Worm (Caenorhabditis elegans) whole organism, L3 larva: ENCODE results near the gene T10D4.15.

Experiments
- R02D3.7 ChIP-seq: fragments of 150-350 bp; optimal IDR thresholded peaks from 2 replicates; lab custom pipeline; 2014; ENCODE audit warnings: missing biosample characterization, missing genetic modification characterization
- ama-1 ChIP-seq: fragments of 150-350 bp; optimal IDR thresholded peaks from 2 replicates; lab custom pipeline; 2018
- ceh-9 ChIP-seq: sonication (generic microtip); optimal IDR thresholded peaks from 2 replicates; lab custom pipeline; 2018; ENCODE audit warnings: missing biosample characterization, missing genetic modification characterization
- daf-12 ChIP-seq: fragments of 150-350 bp; optimal IDR thresholded peaks from 2 replicates; lab custom pipeline; 2014; ENCODE audit warnings: missing biosample characterization, missing genetic modification reagents, missing genetic modification characterization
- egl-5 ChIP-seq: fragments of 150-350 bp; optimal IDR thresholded peaks from 2 replicates; lab custom pipeline; 2017; ENCODE audit warnings: missing biosample characterization, missing genetic modification reagents, missing genetic modification characterization, inconsistent platforms
- elt-1 ChIP-seq: fragments of 150-350 bp; optimal IDR thresholded peaks from 2 replicates; lab custom pipeline; 2014; ENCODE audit warnings: missing biosample characterization, missing genetic modification characterization
- elt-2 ChIP-seq: sonication (generic microtip); optimal IDR thresholded peaks from 2 replicates; lab custom pipeline; 2016; ENCODE audit warnings: missing genetic modification reagents, mild to moderate bottlenecking, missing genetic modification characterization, missing compliant biosample characterization
- eor-1 ChIP-seq, 2 experiments: fragments of 150-350 bp; optimal IDR thresholded peaks; 2 replicates each; lab custom pipeline; 2014 to 2018; ENCODE audit warnings: missing biosample characterization in 2 of 2, missing genetic modification characterization in 2 of 2
- fkh-2 ChIP-seq: fragments of 150-350 bp; optimal IDR thresholded peaks from 2 replicates; lab custom pipeline; 2014; ENCODE audit warnings: missing biosample characterization, missing genetic modification reagents, missing genetic modification characterization
- hmg-11 ChIP-seq: sonication (generic microtip); optimal IDR thresholded peaks from 2 replicates; lab custom pipeline; 2016; ENCODE audit warnings: missing genetic modification characterization, missing compliant biosample characterization
- jun-1 ChIP-seq: fragments of 150-350 bp; optimal IDR thresholded peaks from 2 replicates; lab custom pipeline; 2014; ENCODE audit warnings: missing biosample characterization, missing genetic modification reagents, missing genetic modification characterization
- lin-15B ChIP-seq: fragments of 150-350 bp; optimal IDR thresholded peaks from 2 replicates; lab custom pipeline; 2014; ENCODE audit warnings: missing biosample characterization, missing genetic modification characterization
- lin-39 ChIP-seq: fragments of 150-350 bp; optimal IDR thresholded peaks from 2 replicates; lab custom pipeline; 2018; ENCODE audit warnings: missing biosample characterization, missing genetic modification reagents, missing genetic modification characterization
- mml-1 ChIP-seq: fragments of 150-350 bp; sonication (generic microtip); optimal IDR thresholded peaks from 3 replicates; lab custom pipeline; 2014; ENCODE audit warnings: missing biosample characterization, missing genetic modification characterization
- nfya-1 ChIP-seq: sonication (generic microtip); optimal IDR thresholded peaks from 2 replicates; lab custom pipeline; 2017; ENCODE audit warnings: missing genetic modification characterization, mild to moderate bottlenecking, missing compliant biosample characterization, antibody characterized with exemption, moderate library complexity; ENCODE audit not compliant: insufficient read depth
- nhr-11 ChIP-seq: fragments of 150-350 bp; optimal IDR thresholded peaks from 2 replicates; lab custom pipeline; 2014; ENCODE audit warnings: missing biosample characterization, missing genetic modification characterization
- nhr-12 ChIP-seq: fragments of 150-350 bp; optimal IDR thresholded peaks from 2 replicates; lab custom pipeline; 2014; ENCODE audit warnings: missing biosample characterization, missing genetic modification characterization
- nhr-23 ChIP-seq: fragments of 150-350 bp; optimal IDR thresholded peaks from 2 replicates; lab custom pipeline; 2014; ENCODE audit warnings: missing biosample characterization, missing genetic modification reagents, missing genetic modification characterization
- nhr-237 ChIP-seq: fragments of 150-350 bp; optimal IDR thresholded peaks from 2 replicates; lab custom pipeline; 2014; ENCODE audit warnings: missing biosample characterization, missing genetic modification characterization
- nhr-25 ChIP-seq: sonication (generic microtip); optimal IDR thresholded peaks from 2 replicates; lab custom pipeline; 2017; ENCODE audit warnings: missing biosample characterization, missing genetic modification characterization
- nhr-28 ChIP-seq: fragments of 150-350 bp; optimal IDR thresholded peaks from 2 replicates; lab custom pipeline; 2014; ENCODE audit warnings: missing biosample characterization, missing genetic modification characterization
- nhr-43 ChIP-seq: sonication (generic microtip); optimal IDR thresholded peaks from 2 replicates; lab custom pipeline; 2016; ENCODE audit warnings: mild to moderate bottlenecking, missing genetic modification characterization, missing compliant biosample characterization; ENCODE audit not compliant: poor library complexity, severe bottlenecking
- nhr-76 ChIP-seq: fragments of 150-350 bp; sonication (generic microtip); optimal IDR thresholded peaks from 5 replicates; lab custom pipeline; 2014; ENCODE audit warnings: missing biosample characterization, missing genetic modification characterization
- pha-4 ChIP-seq: fragments of 150-350 bp; optimal IDR thresholded peaks from 2 replicates; lab custom pipeline; 2014; ENCODE audit warnings: missing biosample characterization, missing genetic modification reagents, missing genetic modification characterization
- skn-1 ChIP-seq: fragments of 150-350 bp; optimal IDR thresholded peaks from 2 replicates; lab custom pipeline; 2014; ENCODE audit warnings: missing biosample characterization, missing genetic modification characterization
- snpc-4 ChIP-seq: fragments of 150-350 bp; optimal IDR thresholded peaks from 2 replicates; lab custom pipeline; 2014; ENCODE audit warnings: missing biosample characterization, missing genetic modification characterization
- tbx-2 ChIP-seq: sonication (generic microtip); optimal IDR thresholded peaks from 2 replicates; lab custom pipeline; 2016; ENCODE audit warnings: mild to moderate bottlenecking, missing genetic modification characterization, missing compliant biosample characterization
- unc-39 ChIP-seq: sonication (generic microtip); optimal IDR thresholded peaks from 4 replicates; lab custom pipeline; 2017; ENCODE audit warnings: missing biosample characterization, missing genetic modification characterization
- unc-62 ChIP-seq: fragments of 150-350 bp; sonication (generic microtip); optimal IDR thresholded peaks from 4 replicates; lab custom pipeline; 2014; ENCODE audit warnings: missing biosample characterization, missing genetic modification reagents, missing genetic modification characterization
- zag-1 ChIP-seq: fragments of 150-350 bp; optimal IDR thresholded peaks from 2 replicates; lab custom pipeline; 2014; ENCODE audit warnings: missing biosample characterization, missing genetic modification characterization

T10D4.15 gene

DNA sequence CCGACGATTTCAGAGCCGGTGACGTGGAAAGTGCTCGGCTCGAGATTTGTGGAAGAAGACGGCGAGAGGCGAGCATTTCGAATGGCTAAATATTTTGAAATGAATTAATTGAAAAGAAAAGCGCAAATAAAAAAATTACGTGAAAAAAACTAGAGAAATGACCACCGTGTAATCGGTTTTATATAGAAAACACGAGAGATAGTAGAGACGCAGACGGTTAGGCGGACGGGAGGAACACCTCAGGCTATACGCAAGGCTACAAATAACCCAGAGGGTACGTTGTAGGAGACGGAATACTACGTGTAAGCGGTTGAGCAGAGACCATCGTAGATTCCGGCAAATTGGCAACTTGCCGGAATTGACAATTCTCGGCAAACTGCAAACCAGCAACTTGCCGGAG is 34.8 kb upstream of the T10D4.15 start, which contains the start of gene Y25C1A.13:
TSS of gene Y25C1A.13 (minus strand) at position 101 of the 400 bp plus-strand sequence.
- TF ChIP-seq elt-1 (no peak), jun-1 (no peak), elt-2 (tag; lab: Kevin White, UChicago) (peak; percentile 1)

DNA sequence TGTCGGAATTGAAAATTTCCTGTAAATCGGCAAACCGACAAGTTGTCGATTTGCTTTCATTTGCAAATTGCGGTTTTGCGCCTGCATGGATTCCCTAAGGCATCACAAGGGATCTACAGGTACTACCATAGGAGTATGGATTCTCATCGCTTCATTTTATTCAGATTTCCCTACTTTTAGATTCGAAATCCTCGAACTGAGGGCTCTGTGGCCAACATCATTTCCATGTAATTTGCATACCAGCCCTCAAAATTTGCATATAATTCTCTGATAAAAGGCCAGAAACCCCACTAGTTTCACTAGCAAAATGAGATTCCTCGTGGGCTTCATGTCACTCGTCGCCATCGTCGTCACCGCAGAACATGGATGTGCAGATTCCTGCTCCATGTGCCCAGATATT is 33.6 kb upstream of the T10D4.15 start, which contains the start of gene Y25C1A.2:
TSS of gene Y25C1A.2 (plus strand) at position 301 of the 400 bp plus-strand sequence.
- TF ChIP-seq lin-39 (tag; lab: Kevin White, UChicago) (no peak), egl-5 (tag; lab: Kevin White, UChicago) (no peak), unc-62 (GFP tag; lab: Kevin White, UChicago) (no peak), nhr-76 (tag; lab: Kevin White, UChicago) (no peak), nhr-28 (no peak), nhr-23 (no peak), nfya-1 (tag; lab: Kevin White, UChicago) (no peak), ama-1 (lab: Kevin White, UChicago) (no peak), hmg-11 (no peak), nhr-11 (no peak), nhr-237 (no peak), snpc-4 (tag; lab: Kevin White, UChicago) (no peak), eor-1 (tag; optimal IDR thresholded peaks at IDR 0.05; lab: Kevin White, UChicago) (no peak)

DNA sequence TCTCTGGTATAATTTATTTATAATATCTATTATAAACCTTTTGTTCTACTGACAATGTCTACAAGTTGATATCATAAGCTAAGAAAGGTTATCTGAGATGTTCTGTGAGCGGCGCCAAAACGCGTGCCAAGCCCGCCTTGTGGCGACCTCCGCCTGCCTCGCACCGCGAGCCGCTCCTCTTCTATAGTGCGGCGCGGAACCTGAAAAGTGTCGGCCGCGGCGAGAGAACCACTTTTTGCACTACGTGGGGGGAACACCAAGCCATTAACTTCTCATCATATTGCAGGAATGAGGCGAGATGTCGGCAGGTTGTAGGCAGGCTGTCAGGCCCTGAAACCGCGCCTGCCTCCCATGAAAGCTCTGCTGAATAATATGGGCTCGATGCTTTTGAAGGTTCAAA is 32.7 kb upstream of the T10D4.15 start:
- TF ChIP-seq nhr-237 = no peak
- no peak for TF ChIP-seq zag-1 (tag; lab: Kevin White, UChicago)
- peak; percentile 32 for TF ChIP-seq snpc-4 (tag; lab: Kevin White, UChicago)

DNA sequence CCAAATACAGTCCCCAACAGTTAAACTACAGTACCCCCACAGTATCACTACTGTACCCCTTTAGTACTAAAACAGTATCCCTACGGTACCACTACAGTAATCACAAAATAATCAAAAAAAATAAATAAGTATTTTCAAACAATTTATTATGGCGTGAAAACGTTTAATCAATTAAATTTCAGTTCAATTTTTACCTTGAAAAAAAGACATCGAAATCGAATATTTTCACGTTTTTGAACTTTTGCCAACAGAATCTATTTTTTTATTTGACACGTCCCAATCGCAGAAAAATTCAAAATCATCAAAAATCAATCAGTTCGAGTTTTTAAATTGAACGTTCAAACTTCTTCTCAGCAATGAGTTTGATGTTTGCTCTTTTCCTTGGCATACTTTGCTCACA is 32.0 kb upstream of the T10D4.15 start, which contains the start of gene clec-123:
TSS of gene clec-123 (plus strand) at position 301 of the 400 bp plus-strand sequence.
- no peak for TF ChIP-seq unc-39 (tag; lab: Kevin White, UChicago)
- no peak for TF ChIP-seq R02D3.7 (tag; lab: Kevin White, UChicago)
- no peak for TF ChIP-seq egl-5 (tag; lab: Kevin White, UChicago)

DNA sequence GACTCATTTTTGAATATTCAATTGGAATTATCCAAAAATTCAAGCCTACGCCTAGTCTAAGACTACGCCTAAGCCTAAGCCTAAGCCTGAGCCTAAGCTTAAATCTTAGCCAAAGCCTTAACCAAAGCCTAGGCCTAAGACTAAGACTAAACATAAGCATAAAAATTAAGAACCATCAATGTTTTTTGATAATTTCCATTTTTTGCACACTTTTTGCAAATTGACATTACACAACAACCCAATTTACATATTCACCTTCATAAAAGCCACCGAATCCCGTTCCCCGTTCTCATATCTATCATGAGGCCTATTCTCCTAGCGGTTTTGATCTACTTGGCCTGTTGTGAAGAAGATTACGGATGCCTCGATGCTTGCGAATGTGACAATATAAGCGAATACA is 28.5 kb upstream of the T10D4.15 start, which contains the start of gene T10D4.7:
TSS of gene T10D4.7 (plus strand) at position 301 of the 400 bp plus-strand sequence.
- TF ChIP-seq lin-39 (tag; lab: Kevin White, UChicago) (no peak), nhr-25 (tag; lab: Kevin White, UChicago) (no peak), fkh-2 (tag; lab: Kevin White, UChicago) (no peak), nhr-12 (tag; lab: Kevin White, UChicago) (no peak), ceh-9 (tag; lab: Kevin White, UChicago) (no peak)

DNA sequence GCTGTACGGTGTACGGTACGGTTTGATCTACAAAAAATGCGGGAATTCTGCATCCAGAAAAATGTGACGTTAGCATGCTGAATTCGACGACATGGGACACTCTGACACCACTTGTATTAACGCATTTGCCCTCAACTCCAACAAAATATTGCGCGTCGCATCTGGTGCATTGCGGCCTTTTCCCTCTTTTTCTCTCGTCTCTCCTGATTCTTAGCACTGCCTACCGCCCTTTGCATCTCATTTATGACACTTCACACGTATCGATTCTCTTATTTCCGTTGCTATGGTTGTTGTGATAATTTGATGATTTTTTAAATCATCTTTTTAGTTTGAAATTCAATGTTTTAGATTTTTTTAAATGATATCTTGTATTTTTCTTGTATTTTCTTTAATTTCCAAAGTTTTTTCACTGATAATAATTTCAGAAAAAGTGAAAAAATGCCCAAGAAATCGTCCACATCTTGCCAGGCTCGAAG is 27.0 kb upstream of the T10D4.15 start, which contains the start of gene T10D4.6:
TSS of gene T10D4.6 (plus strand) at position 426 of the 476 bp plus-strand sequence.
- TF ChIP-seq skn-1 (tag; lab: Kevin White, UChicago) = no peak
- TF ChIP-seq lin-39 (tag; lab: Kevin White, UChicago) = peak; percentile 8
- TF ChIP-seq mml-1 (tag; lab: Kevin White, UChicago) = no peak
- TF ChIP-seq pha-4 (tag; lab: Kevin White, UChicago) = peak; percentile 56
- TF ChIP-seq hmg-11 = peak; percentile 84
- no peak for TF ChIP-seq nhr-43
- TF ChIP-seq daf-12 = no peak
- no peak for TF ChIP-seq tbx-2
- peak; percentile 7 for TF ChIP-seq lin-15B (tag; lab: Kevin White, UChicago)
- no peak for TF ChIP-seq nhr-12 (tag; lab: Kevin White, UChicago)

DNA sequence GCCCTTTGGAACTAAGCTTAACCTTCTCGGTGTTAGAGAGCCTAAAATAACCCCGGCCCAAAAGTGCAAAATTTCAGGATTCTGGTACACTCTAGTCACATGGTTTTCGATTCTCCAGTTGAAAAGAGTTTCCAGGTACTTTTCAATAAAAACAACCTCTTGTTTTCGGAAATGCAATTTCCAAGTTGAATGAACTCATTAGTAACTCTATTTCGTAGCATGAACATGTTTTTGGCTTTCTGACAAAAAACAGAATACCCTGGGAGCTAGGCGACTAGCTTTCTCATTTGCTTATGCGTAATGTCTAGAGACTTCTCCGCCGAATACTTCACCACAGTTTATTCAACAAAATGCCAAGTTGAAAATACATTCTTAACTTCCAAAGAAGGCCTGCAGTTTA is 22.7 kb upstream of the T10D4.15 start, which contains the start of gene srh-71:
TSS of gene srh-71 (plus strand) at position 301 of the 400 bp plus-strand sequence.
- TF ChIP-seq nhr-43 = no peak
